Worm (Caenorhabditis elegans) whole organism, L4 larva: ENCODE results near the gene hsp-110.

Source experiments
- R02D3.7 ChIP-seq: fragments of 150-350 bp; sonication (generic microtip); optimal IDR thresholded peaks from 3 replicates; lab custom pipeline; 2014; ENCODE audit warnings: missing biosample characterization, missing genetic modification characterization
- T26A8.4 ChIP-seq: fragments of 200-800 bp; sonication (Bioruptor generic); IDR thresholded peaks from 2 replicates; pipeline ENCODE4 v1.3.6; 2022; ENCODE audit warnings: missing genetic modification characterization, missing compliant biosample characterization
- aly-2 ChIP-seq: sonication (generic microtip); optimal IDR thresholded peaks from 2 replicates; lab custom pipeline; 2018; ENCODE audit warnings: missing biosample characterization, missing genetic modification characterization
- dmd-6 ChIP-seq: fragments of 200-800 bp; sonication (Bioruptor generic); IDR thresholded peaks from 2 replicates; pipeline ENCODE4 v1.3.6; 2022; ENCODE audit warnings: missing genetic modification reagents, missing genetic modification characterization, missing compliant biosample characterization
- duxl-1 ChIP-seq: sonication (generic microtip); optimal IDR thresholded peaks from 2 replicates; lab custom pipeline; 2016; ENCODE audit warnings: mild to moderate bottlenecking, missing genetic modification characterization, moderate library complexity, missing compliant biosample characterization; ENCODE audit not compliant: poor library complexity
- fos-1 ChIP-seq: fragments of 150-350 bp; optimal IDR thresholded peaks from 2 replicates; lab custom pipeline; 2014; ENCODE audit warnings: missing biosample characterization, missing genetic modification characterization
- hlh-30 ChIP-seq: sonication (generic microtip); optimal IDR thresholded peaks from 2 replicates; lab custom pipeline; 2017; ENCODE audit warnings: antibody characterized with exemption, mild to moderate bottlenecking, missing genetic modification characterization, missing compliant biosample characterization; ENCODE audit not compliant: insufficient read depth
- lin-1 ChIP-seq: fragments of 200-800 bp; sonication (Bioruptor generic); IDR thresholded peaks from 2 replicates; pipeline ENCODE4 v1.3.6; 2022; ENCODE audit warnings: missing genetic modification reagents, missing genetic modification characterization, missing compliant biosample characterization
- lin-15B ChIP-seq: fragments of 150-350 bp; sonication (generic microtip); optimal IDR thresholded peaks from 3 replicates; lab custom pipeline; 2014; ENCODE audit warnings: missing biosample characterization, missing genetic modification characterization
- nhr-11 ChIP-seq: fragments of 150-350 bp; optimal IDR thresholded peaks from 2 replicates; lab custom pipeline; 2014; ENCODE audit warnings: missing biosample characterization, missing genetic modification characterization
- nhr-28 ChIP-seq: fragments of 150-350 bp; optimal IDR thresholded peaks from 2 replicates; lab custom pipeline; 2014; ENCODE audit warnings: missing biosample characterization, missing genetic modification characterization
- skn-1 ChIP-seq: fragments of 150-350 bp; optimal IDR thresholded peaks from 2 replicates; lab custom pipeline; 2014; ENCODE audit warnings: missing biosample characterization, missing genetic modification characterization
- snpc-4 ChIP-seq: fragments of 150-350 bp; optimal IDR thresholded peaks from 2 replicates; lab custom pipeline; 2014; ENCODE audit warnings: missing biosample characterization, missing genetic modification characterization
- unc-130 ChIP-seq: sonication (generic microtip); optimal IDR thresholded peaks from 2 replicates; lab custom pipeline; 2016; ENCODE audit warnings: missing genetic modification reagents, missing genetic modification characterization, missing compliant biosample characterization

- TF ChIP-seq nhr-28 (tag; lab: Kevin White, UChicago) (no peak), fos-1 (tag; lab: Kevin White, UChicago) (no peak), R02D3.7 (no peak), lin-15B (no peak), T26A8.4 (GFP tag; lab: Robert Waterston, UW) (no peak), nhr-11 (tag; lab: Kevin White, UChicago) (no peak), aly-2 (tag; lab: Kevin White, UChicago) (no peak), lin-1 (GFP tag; lab: Robert Waterston, UW) (no peak), duxl-1 (tag; lab: Kevin White, UChicago) (no peak), snpc-4 (no peak), skn-1 (tag; lab: Kevin White, UChicago) (no peak), hlh-30 (tag; lab: Kevin White, UChicago) (no peak), unc-130 (GFP tag; lab: Kevin White, UChicago) (no peak), dmd-6 (GFP tag; lab: Robert Waterston, UW) (no peak)
These were observed 29.9 kb downstream of the hsp-110 start for ce11 chrIII:8416871-8417191.
